Worm (Caenorhabditis elegans) whole organism, L1 larva: Measurements from ENCODE around the gene sri-69.

Source experiments
- aha-1 ChIP-seq: fragments of 150-350 bp; optimal IDR thresholded peaks from 2 replicates; lab custom pipeline; 2014; ENCODE audit warnings: missing biosample characterization, missing genetic modification characterization
- alr-1 ChIP-seq: fragments of 200-800 bp; sonication (Bioruptor generic); optimal IDR thresholded peaks from 2 replicates; lab custom pipeline; 2018; ENCODE audit warnings: borderline replicate concordance, mild to moderate bottlenecking, missing genetic modification characterization, missing compliant biosample characterization
- ama-1 ChIP-seq: fragments of 150-350 bp; optimal IDR thresholded peaks from 2 replicates; lab custom pipeline; 2014
- ceh-63 ChIP-seq: fragments of 200-800 bp; sonication (Bioruptor generic); optimal IDR thresholded peaks from 2 replicates; lab custom pipeline; 2018; ENCODE audit warnings: mild to moderate bottlenecking, missing genetic modification characterization, missing compliant biosample characterization
- ceh-8 ChIP-seq: fragments of 200-800 bp; sonication (Bioruptor generic); optimal IDR thresholded peaks from 2 replicates; lab custom pipeline; 2018; ENCODE audit warnings: mild to moderate bottlenecking, missing genetic modification characterization, moderate library complexity, missing compliant biosample characterization
- ceh-82 ChIP-seq, 3 experiments: fragments of 150-350 bp in 1 of 3; sonication (generic microtip) in 2 of 3; optimal IDR thresholded peaks; 2 replicates each; lab custom pipeline; 2014 to 2017; ENCODE audit warnings: missing biosample characterization in 3 of 3, missing genetic modification characterization in 3 of 3
- ceh-88 ChIP-seq: fragments of 200-800 bp; sonication (Bioruptor generic); IDR thresholded peaks from 2 replicates; pipeline ENCODE4 v1.3.6; 2022; ENCODE audit warnings: missing genetic modification characterization, missing compliant biosample characterization
- ceh-90 ChIP-seq: sonication (generic microtip); optimal IDR thresholded peaks from 2 replicates; lab custom pipeline; 2016; ENCODE audit warnings: missing genetic modification characterization, missing compliant biosample characterization
- ces-1 ChIP-seq: fragments of 150-350 bp; optimal IDR thresholded peaks from 2 replicates; lab custom pipeline; 2014; ENCODE audit warnings: missing biosample characterization, missing genetic modification reagents, missing genetic modification characterization
- dpl-1 ChIP-seq, 3 experiments: fragments of 150-350 bp in 2 of 3; sonication (generic microtip) in 1 of 3; optimal IDR thresholded peaks; 2 replicates each; lab custom pipeline; 2014 to 2017; ENCODE audit warnings: missing biosample characterization in 3 of 3, missing genetic modification characterization in 3 of 3, missing genetic modification reagents in 3 of 3
- efl-1 ChIP-seq, 4 experiments: fragments of 150-350 bp; optimal IDR thresholded peaks in 3 of 4; peaks in 1 of 4; 1 replicate in 1 of 4; 2 replicates in 3 of 4; lab custom pipeline; 2014; ENCODE audit warnings: missing biosample characterization in 2 of 4, missing genetic modification characterization in 2 of 4, missing genetic modification reagents in 2 of 4
- efl-3 ChIP-seq: fragments of 200-800 bp; sonication (Bioruptor generic); optimal IDR thresholded peaks from 2 replicates; lab custom pipeline; 2018; ENCODE audit warnings: mild to moderate bottlenecking, missing genetic modification characterization, missing compliant biosample characterization
- egl-13 ChIP-seq: sonication (generic microtip); optimal IDR thresholded peaks from 2 replicates; lab custom pipeline; 2016; ENCODE audit warnings: missing genotype, missing genetic modification reagents, missing genetic modification characterization, missing compliant biosample characterization
- ets-5 ChIP-seq: fragments of 200-800 bp; sonication (Bioruptor generic); IDR thresholded peaks from 2 replicates; pipeline ENCODE4 v1.3.6; 2022; ENCODE audit warnings: missing genetic modification characterization, missing compliant biosample characterization
- fkh-10 ChIP-seq: sonication (generic microtip); optimal IDR thresholded peaks from 2 replicates; lab custom pipeline; 2017; ENCODE audit warnings: missing biosample characterization, missing genetic modification reagents, missing genetic modification characterization
- fkh-4 ChIP-seq: sonication (generic microtip); optimal IDR thresholded peaks from 2 replicates; lab custom pipeline; 2016; ENCODE audit warnings: missing compliant biosample characterization, missing genetic modification characterization, borderline replicate concordance
- fkh-8 ChIP-seq: sonication (generic microtip); optimal IDR thresholded peaks from 2 replicates; lab custom pipeline; 2016; ENCODE audit warnings: mild to moderate bottlenecking, missing genetic modification characterization, missing compliant biosample characterization
- fos-1 ChIP-seq: fragments of 150-350 bp; optimal IDR thresholded peaks from 2 replicates; lab custom pipeline; 2014; ENCODE audit warnings: missing biosample characterization, missing genetic modification characterization
- hlh-17 ChIP-seq: fragments of 200-800 bp; sonication (Bioruptor generic); optimal IDR thresholded peaks from 2 replicates; lab custom pipeline; 2018; ENCODE audit warnings: missing genetic modification characterization, mild to moderate bottlenecking, missing compliant biosample characterization, moderate library complexity, borderline replicate concordance
- hlh-4 ChIP-seq: sonication (generic microtip); optimal IDR thresholded peaks from 2 replicates; lab custom pipeline; 2016; ENCODE audit warnings: mild to moderate bottlenecking, missing genetic modification characterization, missing compliant biosample characterization
- isw-1 ChIP-seq: fragments of 200-800 bp; sonication (Bioruptor generic); IDR thresholded peaks from 2 replicates; pipeline ENCODE4 v1.3.6; 2022; ENCODE audit warnings: missing genetic modification characterization, missing compliant biosample characterization
- jun-1 ChIP-seq: fragments of 150-350 bp; optimal IDR thresholded peaks from 2 replicates; lab custom pipeline; 2014; ENCODE audit warnings: missing biosample characterization, missing genetic modification reagents, missing genetic modification characterization
- lin-13 ChIP-seq: fragments of 150-350 bp; optimal IDR thresholded peaks from 2 replicates; lab custom pipeline; 2014; ENCODE audit warnings: missing biosample characterization, missing genetic modification reagents, missing genetic modification characterization
- lin-35 ChIP-seq, 2 experiments: fragments of 150-350 bp; optimal IDR thresholded peaks; 2 replicates each; lab custom pipeline; 2014; ENCODE audit warnings: missing biosample characterization in 2 of 2, missing genetic modification characterization in 2 of 2, missing genetic modification reagents in 2 of 2
- lsy-2 ChIP-seq, 2 experiments: fragments of 150-350 bp; optimal IDR thresholded peaks; 2 replicates each; lab custom pipeline; 2014; ENCODE audit warnings: missing biosample characterization in 2 of 2, missing genetic modification characterization in 2 of 2
- mdl-1 ChIP-seq, 2 experiments: fragments of 150-350 bp; optimal IDR thresholded peaks; 2 replicates each; lab custom pipeline; 2014 to 2017; ENCODE audit warnings: missing biosample characterization in 2 of 2, missing genetic modification characterization in 2 of 2, inconsistent platforms in 1 of 2
- mef-2 ChIP-seq: fragments of 150-350 bp; optimal IDR thresholded peaks from 2 replicates; lab custom pipeline; 2014; ENCODE audit warnings: missing biosample characterization, missing genetic modification characterization
- nhr-12 ChIP-seq: sonication (generic microtip); optimal IDR thresholded peaks from 2 replicates; lab custom pipeline; 2017; ENCODE audit warnings: missing biosample characterization, missing genetic modification characterization
- nhr-19 ChIP-seq: fragments of 200-800 bp; sonication (Bioruptor generic); conservative IDR thresholded peaks from 2 replicates; pipeline ENCODE4 v1.3.6; 2022; ENCODE audit warnings: missing genetic modification characterization, missing compliant biosample characterization
- nhr-47 ChIP-seq: sonication (generic microtip); optimal IDR thresholded peaks from 2 replicates; lab custom pipeline; 2016; ENCODE audit warnings: mild to moderate bottlenecking, missing genetic modification characterization, moderate library complexity, missing compliant biosample characterization
- nhr-71 ChIP-seq: sonication (generic microtip); optimal IDR thresholded peaks from 2 replicates; lab custom pipeline; 2016; ENCODE audit warnings: mild to moderate bottlenecking, missing genetic modification characterization, moderate library complexity, missing compliant biosample characterization
- nhr-84 ChIP-seq: sonication (generic microtip); optimal IDR thresholded peaks from 2 replicates; lab custom pipeline; 2017; ENCODE audit warnings: missing biosample characterization, missing genetic modification characterization
- pag-3 ChIP-seq: sonication (generic microtip); optimal IDR thresholded peaks from 2 replicates; lab custom pipeline; 2017; ENCODE audit warnings: missing genetic modification characterization, mild to moderate bottlenecking, missing compliant biosample characterization, antibody characterized with exemption, borderline replicate concordance; ENCODE audit not compliant: insufficient read depth
- skn-1 ChIP-seq: fragments of 150-350 bp; optimal IDR thresholded peaks from 2 replicates; lab custom pipeline; 2014; ENCODE audit warnings: missing biosample characterization, missing genetic modification characterization
- snpc-4 ChIP-seq: fragments of 150-350 bp; optimal IDR thresholded peaks from 2 replicates; lab custom pipeline; 2014; ENCODE audit warnings: missing biosample characterization, missing genetic modification characterization
- unc-62 ChIP-seq: fragments of 150-350 bp; optimal IDR thresholded peaks from 2 replicates; lab custom pipeline; 2014; ENCODE audit warnings: missing biosample characterization, missing genetic modification reagents, missing genetic modification characterization
- unc-98 ChIP-seq: fragments of 200-800 bp; sonication (Bioruptor generic); IDR thresholded peaks from 2 replicates; pipeline ENCODE4 v1.3.6; 2022; ENCODE audit warnings: missing genetic modification characterization, missing compliant biosample characterization
- vab-15 ChIP-seq: sonication (generic microtip); optimal IDR thresholded peaks from 2 replicates; lab custom pipeline; 2017; ENCODE audit warnings: missing genotype, mild to moderate bottlenecking, missing genetic modification characterization, missing compliant biosample characterization

Gene sri-69

ce11 chrV:17008302-17008701 is at the start of gene sri-69:
Gene sri-69, minus strand, starts transcription at chrV:17008402.
- TF ChIP-seq nhr-19 (GFP tag; lab: Robert Waterston, UW) (no peak), lin-35 (GFP tag; optimal IDR thresholded peaks at IDR 0.05; lab: Kevin White, UChicago) (no peak), nhr-12 (tag; lab: Kevin White, UChicago) (no peak), nhr-84 (tag; lab: Kevin White, UChicago) (no peak), fkh-8 (tag; lab: Kevin White, UChicago) (no peak), lin-13 (GFP tag; lab: Kevin White, UChicago) (no peak), pag-3 (tag; lab: Kevin White, UChicago) (no peak)
- TF ChIP-seq, all 84 proteins: peak for 0

DNA sequence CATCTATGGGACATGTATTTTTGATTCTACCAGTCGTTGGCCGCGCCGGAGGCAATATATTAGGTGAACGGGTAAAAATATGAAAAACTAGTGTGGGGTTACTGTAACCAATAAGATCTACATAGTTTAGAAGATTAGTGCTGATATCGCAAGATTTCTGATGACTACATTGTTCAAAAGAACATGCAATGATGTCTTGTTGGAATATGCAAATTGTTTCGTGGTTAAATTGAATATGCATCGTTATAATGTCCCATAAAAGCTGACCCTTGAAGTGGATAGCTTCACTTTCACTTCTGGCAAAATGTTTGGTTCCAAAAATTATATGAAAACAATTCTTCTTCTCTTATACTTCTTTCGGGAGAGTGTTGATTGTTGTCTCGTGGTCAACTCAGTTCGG is 36.3 kb upstream of the sri-69 start, which contains the start of gene F28B1.2:
TSS of gene F28B1.2 (plus strand) at position 301 of the 400 bp plus-strand sequence.
- TF ChIP-seq fkh-10 (GFP tag; lab: Kevin White, UChicago) (no peak), efl-1 (optimal IDR thresholded peaks at IDR 0.05; lab: Kevin White, UChicago) (no peak), efl-1 (GFP tag; optimal IDR thresholded peaks at IDR 0.05 in 1 of 2; lab: Kevin White, UChicago) (peak in 1 of 2 experiments; percentile 48)

DNA sequence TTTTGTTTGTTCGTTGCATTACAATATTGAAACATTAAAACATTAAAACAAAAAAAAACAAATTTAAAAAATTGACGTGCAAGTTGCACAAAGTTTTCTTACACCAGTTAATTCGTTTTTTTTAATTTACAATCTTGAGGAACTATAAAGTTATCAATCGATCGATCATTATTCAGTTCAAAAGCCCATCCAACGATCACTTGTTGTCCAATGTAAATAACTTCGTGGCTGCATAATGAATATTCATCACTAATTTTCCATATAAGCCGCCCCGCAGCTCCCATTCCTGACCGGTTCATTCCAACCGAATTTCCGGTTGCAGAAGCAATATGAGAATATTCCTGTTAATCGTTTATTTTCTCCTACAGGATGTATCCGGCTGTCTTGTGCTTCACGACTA is 34.1 kb upstream of the sri-69 start, which contains the start of gene hpo-33:
TSS of gene hpo-33 (plus strand) at position 301 of the 400 bp plus-strand sequence.
- no peak for TF ChIP-seq nhr-47
- TF ChIP-seq efl-1 (optimal IDR thresholded peaks at IDR 0.05; lab: Kevin White, UChicago), result no peak
- peak in 1 of 2 experiments; percentile 44 for TF ChIP-seq efl-1 (GFP tag; optimal IDR thresholded peaks at IDR 0.05 in 1 of 2; lab: Kevin White, UChicago)

ce11 chrV:17035850-17036249 is 27.6 kb upstream of the sri-69 start, which contains the start of gene srz-94:
Gene srz-94, minus strand, starts transcription at chrV:17035950.
- TF ChIP-seq dpl-1 (GFP tag; optimal IDR thresholded peaks at IDR 0.05; lab: Kevin White, UChicago), result no peak
- no peak for TF ChIP-seq nhr-12 (tag; lab: Kevin White, UChicago)
- TF ChIP-seq aha-1 (tag; lab: Kevin White, UChicago), result no peak
- TF ChIP-seq hlh-4 (tag; lab: Kevin White, UChicago), result no peak
- TF ChIP-seq hlh-17 (GFP tag; lab: Kevin White, UChicago), result no peak
- no peak for TF ChIP-seq ets-5
- TF ChIP-seq ceh-88 (GFP tag; lab: Robert Waterston, UW), result no peak
- no peak for TF ChIP-seq ces-1 (GFP tag; lab: Kevin White, UChicago)
- no peak for TF ChIP-seq fos-1 (tag; lab: Kevin White, UChicago)
- TF ChIP-seq lsy-2 (tag; optimal IDR thresholded peaks at IDR 0.05; lab: Kevin White, UChicago), result no peak
- no peak for TF ChIP-seq vab-15 (tag; lab: Kevin White, UChicago)
- TF ChIP-seq ceh-90 (tag; lab: Kevin White, UChicago), result no peak
- TF ChIP-seq egl-13 (tag; lab: Kevin White, UChicago), result no peak

DNA sequence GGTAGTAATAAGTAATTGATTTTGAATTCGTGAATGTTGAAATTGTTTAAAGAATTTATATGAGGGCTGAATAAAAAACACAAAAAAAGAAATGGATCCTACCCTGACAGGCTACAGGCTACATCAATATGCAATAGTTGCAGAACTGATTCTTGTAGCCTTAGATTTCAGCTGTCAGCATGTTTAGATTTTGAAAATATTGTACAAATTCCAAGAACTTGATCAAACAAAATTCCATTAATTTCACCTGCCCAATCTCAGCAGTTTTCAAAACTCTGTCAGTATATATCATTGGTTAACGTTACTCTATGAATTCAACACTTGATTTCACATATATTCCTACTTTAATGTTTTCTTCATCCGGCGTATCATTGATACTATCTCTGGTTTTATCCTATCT is 22.2 kb upstream of the sri-69 start:
- no peak for TF ChIP-seq ceh-63 (GFP tag; lab: Kevin White, UChicago)
- TF ChIP-seq ceh-8, result no peak
- TF ChIP-seq efl-3 (GFP tag; lab: Kevin White, UChicago), result no peak
- TF ChIP-seq fkh-8 (tag; lab: Kevin White, UChicago), result peak; percentile 3
- no peak for TF ChIP-seq jun-1 (tag; lab: Kevin White, UChicago)
- TF ChIP-seq hlh-4 (tag; lab: Kevin White, UChicago), result peak; percentile 98
- no peak for TF ChIP-seq ceh-88 (GFP tag; lab: Robert Waterston, UW)
- no peak for TF ChIP-seq skn-1 (tag; lab: Kevin White, UChicago)
- no peak for TF ChIP-seq mef-2
- TF ChIP-seq unc-62 (GFP tag; lab: Kevin White, UChicago), result no peak

DNA sequence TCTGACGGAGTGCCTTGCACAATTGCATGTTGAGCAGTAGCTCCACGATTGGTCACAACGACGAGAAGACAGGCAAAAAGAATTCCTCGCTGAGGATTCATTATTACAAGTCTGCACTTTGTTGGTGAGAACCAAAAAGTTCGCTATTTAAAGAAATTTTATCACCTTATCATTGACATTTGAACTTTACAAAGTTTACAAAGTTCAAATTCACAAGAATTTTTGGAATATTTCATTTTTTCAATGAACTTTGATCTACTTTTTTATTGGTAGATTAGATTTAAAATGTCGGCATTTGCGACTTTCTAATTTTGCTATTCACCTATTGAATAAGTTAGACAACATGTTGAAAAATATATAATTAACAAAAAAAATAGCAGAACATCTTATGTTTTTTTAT is 18.1 kb upstream of the sri-69 start, which contains the start of gene F49H6.15:
TSS of gene F49H6.15 (minus strand) at position 101 of the 400 bp plus-strand sequence.
- TF ChIP-seq ama-1 (lab: Kevin White, UChicago) (no peak), lin-35 (GFP tag; optimal IDR thresholded peaks at IDR 0.05; lab: Kevin White, UChicago) (no peak), fkh-4 (tag; lab: Kevin White, UChicago) (no peak), ceh-90 (tag; lab: Kevin White, UChicago) (no peak), alr-1 (tag; lab: Kevin White, UChicago) (no peak), nhr-71 (tag; lab: Kevin White, UChicago) (no peak), pag-3 (tag; lab: Kevin White, UChicago) (no peak), unc-98 (GFP tag; lab: Robert Waterston, UW) (no peak), ceh-82 (tag; optimal IDR thresholded peaks at IDR 0.05; lab: Kevin White, UChicago) (no peak), isw-1 (GFP tag; lab: Robert Waterston, UW) (no peak), snpc-4 (tag; lab: Kevin White, UChicago) (no peak), mdl-1 (tag; optimal IDR thresholded peaks at IDR 0.05; lab: Kevin White, UChicago) (no peak)
